Fruit fly (Drosophila melanogaster) whole organism, embryonic: Measurements from ENCODE around the gene CG13810.
A peak's percentile ranks its signal among the peaks of the same experiment; 100 is the strongest.

Experiments used
- Atf-2 ChIP-seq: fragments of 200-800 bp; sonication (Bioruptor generic); optimal IDR thresholded peaks from 2 replicates; lab custom pipeline; 2016; ENCODE audit warnings: missing biosample characterization, missing genetic modification characterization
- Atf6 ChIP-seq: fragments of 200-800 bp; sonication (Bioruptor generic); IDR thresholded peaks from 2 replicates; pipeline ENCODE4 v1.3.6; 2022; ENCODE audit warnings: missing biosample characterization, missing genetic modification characterization
- CG12071 ChIP-seq: fragments of 200-800 bp; sonication (Bioruptor generic); optimal IDR thresholded peaks from 3 replicates; lab custom pipeline; 2018; ENCODE audit warnings: missing biosample characterization, mild to moderate bottlenecking, missing genetic modification characterization
- CG12299 ChIP-seq: fragments of 200-800 bp; sonication (Bioruptor generic); optimal IDR thresholded peaks from 2 replicates; lab custom pipeline; 2018; ENCODE audit warnings: missing biosample characterization, mild to moderate bottlenecking, missing genetic modification characterization
- CG1233 ChIP-seq: fragments of 200-800 bp; sonication (Bioruptor generic); optimal IDR thresholded peaks from 4 replicates; lab custom pipeline; 2018; ENCODE audit warnings: missing biosample characterization, mild to moderate bottlenecking, missing genetic modification characterization
- CG14014 ChIP-seq: fragments of 200-800 bp; sonication (Bioruptor generic); IDR thresholded peaks from 2 replicates; pipeline ENCODE4 v1.3.6; 2022; ENCODE audit warnings: missing biosample characterization, missing genetic modification characterization
- CG15011 ChIP-seq: fragments of 200-800 bp; sonication (Bioruptor generic); optimal IDR thresholded peaks from 3 replicates; lab custom pipeline; 2018; ENCODE audit warnings: missing biosample characterization, mild to moderate bottlenecking, missing genetic modification characterization
- CG15514 ChIP-seq: fragments of 200-800 bp; sonication (Bioruptor generic); optimal IDR thresholded peaks from 3 replicates; lab custom pipeline; 2017; ENCODE audit warnings: missing biosample characterization, missing genetic modification characterization, mild to moderate bottlenecking, moderate library complexity, missing genetic modification reagents
- CG17328 ChIP-seq: fragments of 200-800 bp; sonication (Bioruptor generic); IDR thresholded peaks from 2 replicates; pipeline ENCODE4 v1.3.6; 2022; ENCODE audit warnings: missing biosample characterization, missing genetic modification characterization
- CG31224 ChIP-seq: fragments of 200-800 bp; sonication (Bioruptor generic); IDR thresholded peaks from 2 replicates; pipeline ENCODE4 v1.3.6; 2022; ENCODE audit warnings: missing biosample characterization, missing genetic modification characterization
- CG3726 ChIP-seq: fragments of 200-800 bp; sonication (Bioruptor generic); IDR thresholded peaks from 3 replicates; pipeline ENCODE4, ENCODE4 v1.3.6; 2022; ENCODE audit warnings: missing biosample characterization, missing genetic modification characterization
- CG4820 ChIP-seq: fragments of 200-800 bp; sonication (Bioruptor generic); optimal IDR thresholded peaks from 3 replicates; lab custom pipeline; 2016; ENCODE audit warnings: missing biosample characterization, missing genetic modification characterization
- CG5245 ChIP-seq: fragments of 200-800 bp; sonication (Bioruptor generic); optimal IDR thresholded peaks from 3 replicates; lab custom pipeline; 2016; ENCODE audit warnings: missing biosample characterization, missing genetic modification characterization
- CG6689 ChIP-seq: fragments of 200-800 bp; sonication (Bioruptor generic); IDR thresholded peaks from 2 replicates; pipeline ENCODE4 v1.3.6; 2022; ENCODE audit warnings: missing biosample characterization, missing genetic modification characterization
- CG6765 ChIP-seq: fragments of 200-800 bp; sonication (Bioruptor generic); optimal IDR thresholded peaks from 3 replicates; lab custom pipeline; 2017; ENCODE audit warnings: missing biosample characterization, mild to moderate bottlenecking, missing genetic modification characterization
- CG7839 ChIP-seq: fragments of 200-800 bp; sonication (Bioruptor generic); optimal IDR thresholded peaks from 3 replicates; lab custom pipeline; 2018; ENCODE audit warnings: missing biosample characterization, mild to moderate bottlenecking, missing genetic modification characterization, moderate library complexity
- CG8089 ChIP-seq: fragments of 200-800 bp; sonication (Bioruptor generic); optimal IDR thresholded peaks from 3 replicates; lab custom pipeline; 2016; ENCODE audit warnings: missing biosample characterization, missing genetic modification characterization
- CG9609 ChIP-seq: fragments of 200-800 bp; sonication (Bioruptor generic); optimal IDR thresholded peaks from 3 replicates; lab custom pipeline; 2016; ENCODE audit warnings: missing biosample characterization, missing genetic modification characterization
- Dip3 ChIP-seq: fragments of 200-800 bp; sonication (Bioruptor generic); optimal IDR thresholded peaks from 3 replicates; lab custom pipeline; 2016; ENCODE audit warnings: missing biosample characterization, missing genetic modification characterization
- Dp ChIP-seq: fragments of 200-800 bp; sonication (Bioruptor generic); optimal IDR thresholded peaks from 2 replicates; lab custom pipeline; 2018; ENCODE audit warnings: missing biosample characterization, mild to moderate bottlenecking, missing genetic modification characterization, moderate library complexity
- ERR ChIP-seq: fragments of 200-800 bp; sonication (Bioruptor generic); optimal IDR thresholded peaks from 2 replicates; lab custom pipeline; 2016; ENCODE audit warnings: missing biosample characterization, missing genetic modification characterization
- Fer3 ChIP-seq: fragments of 200-800 bp; sonication (Bioruptor generic); optimal IDR thresholded peaks from 2 replicates; lab custom pipeline; 2018; ENCODE audit warnings: missing biosample characterization, mild to moderate bottlenecking, missing genetic modification characterization, moderate library complexity
- Gsc ChIP-seq: fragments of 200-800 bp; sonication (Bioruptor generic); IDR thresholded peaks from 2 replicates; pipeline ENCODE4 v1.3.6; 2022; ENCODE audit warnings: missing biosample characterization, missing genetic modification characterization
- Hey ChIP-seq: fragments of 200-800 bp; sonication (Bioruptor generic); optimal IDR thresholded peaks from 3 replicates; lab custom pipeline; 2018; ENCODE audit warnings: missing biosample characterization, mild to moderate bottlenecking, missing genetic modification characterization
- Hmr ChIP-seq: fragments of 200-800 bp; sonication (Bioruptor generic); optimal IDR thresholded peaks from 3 replicates; lab custom pipeline; 2017; ENCODE audit warnings: mild to moderate bottlenecking, missing biosample characterization, missing genetic modification reagents, missing genetic modification characterization
- Hmx ChIP-seq: fragments of 200-800 bp; sonication (Bioruptor generic); optimal IDR thresholded peaks from 2 replicates; lab custom pipeline; 2016; ENCODE audit warnings: missing biosample characterization, missing genetic modification characterization
- Max ChIP-seq: fragments of 200-800 bp; sonication (Bioruptor generic); optimal IDR thresholded peaks from 2 replicates; lab custom pipeline; 2016; ENCODE audit warnings: missing biosample characterization, mild to moderate bottlenecking, missing genetic modification characterization
- Med ChIP-seq: fragments of 200-800 bp; sonication (Bioruptor generic); peaks from one replicate; lab custom pipeline; 2016; ENCODE audit warnings: missing biosample characterization, missing genetic modification characterization, mild to moderate bottlenecking, inconsistent platforms, moderate library complexity
- NK7.1 ChIP-seq: fragments of 200-800 bp; sonication (Bioruptor generic); optimal IDR thresholded peaks from 3 replicates; lab custom pipeline; 2016; ENCODE audit warnings: missing biosample characterization, missing genetic modification characterization
- Opbp ChIP-seq: fragments of 200-800 bp; sonication (Bioruptor generic); IDR thresholded peaks from 3 replicates; pipeline ENCODE4 v1.3.6; 2022; ENCODE audit warnings: missing biosample characterization, missing genetic modification characterization; ENCODE audit not compliant: partially characterized antibody
- Optix ChIP-seq: fragments of 200-800 bp; sonication (Bioruptor generic); IDR thresholded peaks from 3 replicates; pipeline ENCODE4 v1.3.6; 2022; ENCODE audit warnings: missing biosample characterization, missing genetic modification characterization
- Pdp1 ChIP-seq, 2 experiments: fragments of 200-800 bp; sonication (Bioruptor generic); optimal IDR thresholded peaks; 3 replicates each; lab custom pipeline; 2016; ENCODE audit warnings: missing biosample characterization in 2 of 2, missing genetic modification characterization in 2 of 2, mild to moderate bottlenecking in 1 of 2, moderate library complexity in 1 of 2
- Poxn ChIP-seq: fragments of 200-800 bp; sonication (Bioruptor generic); IDR thresholded peaks from 2 replicates; pipeline ENCODE4 v1.3.6; 2022; ENCODE audit warnings: missing biosample characterization, missing genetic modification characterization
- Ptx1 ChIP-seq: fragments of 200-800 bp; sonication (Bioruptor generic); IDR thresholded peaks from 2 replicates; pipeline ENCODE4 v1.3.6; 2022; ENCODE audit warnings: missing biosample characterization, missing genetic modification characterization
- Xrp1 ChIP-seq: fragments of 200-800 bp; sonication (Bioruptor generic); IDR thresholded peaks from 2 replicates; pipeline ENCODE4 v1.3.6; 2022; ENCODE audit warnings: missing biosample characterization, missing genetic modification characterization
- aop ChIP-seq: fragments of 200-800 bp; sonication (Bioruptor generic); IDR thresholded peaks from 2 replicates; pipeline ENCODE4 v1.3.6; 2022; ENCODE audit warnings: missing biosample characterization, missing genetic modification characterization
- chif ChIP-seq, 2 experiments: fragments of 200-800 bp; sonication (Bioruptor generic); optimal IDR thresholded peaks; 3 replicates each; lab custom pipeline; 2016; ENCODE audit warnings: missing biosample characterization in 2 of 2, missing genetic modification characterization in 2 of 2
- cwo ChIP-seq: fragments of 200-800 bp; sonication (Bioruptor generic); optimal IDR thresholded peaks from 3 replicates; lab custom pipeline; 2017; ENCODE audit warnings: missing biosample characterization, missing genetic modification characterization, mild to moderate bottlenecking, moderate library complexity, missing genetic modification reagents
- danr ChIP-seq: fragments of 200-800 bp; sonication (Bioruptor generic); IDR thresholded peaks from 2 replicates; pipeline ENCODE4 v1.3.6; 2022; ENCODE audit warnings: missing biosample characterization, missing genetic modification characterization
- dpn ChIP-seq, 2 experiments: fragments of 200-800 bp; sonication (Bioruptor generic); optimal IDR thresholded peaks; 3 replicates each; lab custom pipeline; 2016; ENCODE audit warnings: missing biosample characterization in 2 of 2, missing genetic modification characterization in 2 of 2
- lov ChIP-seq, 2 experiments: fragments of 200-800 bp in 1 of 2; fragments of >200 bp in 1 of 2; sonication (Bioruptor generic) in 1 of 2; IDR thresholded peaks in 1 of 2; optimal IDR thresholded peaks in 1 of 2; 2 replicates in 1 of 2; 3 replicates in 1 of 2; pipeline versions ENCODE4 v1.3.6 to Lab custom; 2017 to 2022; ENCODE audit warnings: missing biosample characterization in 1 of 2, missing genetic modification characterization in 1 of 2
- nau ChIP-seq: fragments of 200-800 bp; sonication (Bioruptor generic); optimal IDR thresholded peaks from 3 replicates; lab custom pipeline; 2017; ENCODE audit warnings: missing biosample characterization, mild to moderate bottlenecking, missing genetic modification characterization, missing genetic modification reagents
- org-1 ChIP-seq: fragments of 200-800 bp; sonication (Bioruptor generic); optimal IDR thresholded peaks from 2 replicates; lab custom pipeline; 2017; ENCODE audit warnings: missing biosample characterization, missing genetic modification characterization
- row ChIP-seq: fragments of 200-800 bp; sonication (Bioruptor generic); IDR thresholded peaks from 3 replicates; pipeline ENCODE4 v1.3.6; 2022; ENCODE audit warnings: missing biosample characterization, missing genetic modification characterization
- sqz ChIP-seq: fragments of 200-800 bp; sonication (Bioruptor generic); optimal IDR thresholded peaks from 3 replicates; lab custom pipeline; 2018; ENCODE audit warnings: missing biosample characterization, mild to moderate bottlenecking, missing genetic modification characterization
- tio ChIP-seq: fragments of 200-800 bp; sonication (Bioruptor generic); optimal IDR thresholded peaks from 2 replicates; lab custom pipeline; 2017; ENCODE audit warnings: missing biosample characterization, missing genetic modification characterization, inconsistent platforms
- tup ChIP-seq: fragments of 200-800 bp; sonication (Bioruptor generic); optimal IDR thresholded peaks from 2 replicates; lab custom pipeline; 2016; ENCODE audit warnings: missing biosample characterization, mild to moderate bottlenecking, missing genetic modification characterization, moderate library complexity
- vfl ChIP-seq: fragments of 200-800 bp; sonication (Bioruptor generic); optimal IDR thresholded peaks from 2 replicates; lab custom pipeline; 2016; ENCODE audit warnings: missing biosample characterization, missing genetic modification characterization
- wor ChIP-seq: fragments of 200-800 bp; sonication (Bioruptor generic); IDR thresholded peaks from 2 replicates; pipeline ENCODE4 v1.3.6; 2022; ENCODE audit warnings: missing biosample characterization, missing genetic modification characterization
- zf30C ChIP-seq: fragments of 200-800 bp; sonication (Bioruptor generic); optimal IDR thresholded peaks from 3 replicates; lab custom pipeline; 2018; ENCODE audit warnings: missing biosample characterization, mild to moderate bottlenecking, missing genetic modification characterization

Gene CG13810

DNA sequence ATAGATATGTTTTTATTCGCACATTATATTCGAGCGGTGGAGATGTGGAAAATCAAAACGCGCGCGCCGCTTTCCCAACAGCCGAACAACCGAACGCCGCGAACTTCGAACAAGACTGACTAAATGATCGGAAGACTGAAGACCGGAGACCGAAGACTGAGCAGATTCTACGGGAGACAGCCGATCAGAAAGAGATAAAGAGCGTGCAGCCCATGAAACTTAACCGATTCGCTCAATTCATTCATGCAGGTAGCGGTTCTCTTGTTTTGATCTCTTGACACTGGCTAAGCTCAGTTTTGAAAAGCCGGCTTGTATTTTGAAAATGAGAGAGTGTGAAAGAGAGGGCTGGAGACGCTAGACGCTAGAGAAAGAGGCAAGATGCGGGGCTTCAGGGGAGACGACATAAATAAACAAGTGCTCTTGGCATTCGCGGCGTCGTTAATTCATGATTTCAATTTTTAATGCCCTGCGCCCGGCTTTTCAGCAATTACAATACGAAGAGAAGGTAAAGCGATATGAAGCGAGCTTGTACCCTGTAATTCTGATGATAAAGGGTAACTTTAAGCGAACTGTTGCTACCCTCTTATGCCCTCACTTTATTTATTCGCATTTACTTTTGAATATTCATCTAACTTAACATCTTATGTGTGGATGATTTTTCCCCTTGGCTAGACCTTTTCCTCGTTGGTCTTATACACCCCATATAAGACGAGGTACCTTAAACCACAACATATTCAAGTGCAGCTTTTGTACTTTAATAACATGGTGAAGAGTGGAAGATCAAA, 34.0 kb upstream of the CG13810 start, which contains the start of gene zormin (continued):
- TF ChIP-seq Gsc (GFP tag; lab: Robert Waterston, UW) (no peak), CG7839 (tag; lab: Kevin White, UChicago) (peak; percentile 38), Poxn (no peak), CG14014 (no peak), wor (GFP tag; lab: Robert Waterston, UW) (no peak), CG3726 (GFP tag; lab: Robert Waterston, UW) (no peak), CG1233 (GFP tag; lab: Kevin White, UChicago) (no peak), Hey (tag; lab: Kevin White, UChicago) (no peak), sqz (GFP tag; lab: Kevin White, UChicago) (no peak), CG6765 (GFP tag; lab: Kevin White, UChicago) (no peak), vfl (GFP tag; lab: Kevin White, UChicago) (no peak), Opbp (GFP tag; lab: Robert Waterston, UW) (no peak), NK7.1 (no peak), CG12071 (GFP tag; lab: Kevin White, UChicago) (no peak), CG4820 (peak; percentile 38), row (GFP tag; lab: Robert Waterston, UW) (peak; percentile 53; the same call in 2 of the 3 replicates), Optix (GFP tag; lab: Robert Waterston, UW) (no peak), CG6689 (GFP tag; lab: Robert Waterston, UW) (peak; percentile 47), Hmr (GFP tag; lab: Kevin White, UChicago) (no peak), aop (no peak), CG31224 (no peak), Dip3 (GFP tag; lab: Kevin White, UChicago) (no peak), Med (GFP tag; lab: Kevin White, UChicago) (peak; percentile 89), CG9609 (GFP tag; lab: Kevin White, UChicago) (no peak), Xrp1 (GFP tag; lab: Robert Waterston, UW) (peak; percentile 36; the same call in 1 of the 2 replicates), ERR (GFP tag; lab: Kevin White, UChicago) (no peak), CG5245 (no peak), org-1 (GFP tag; lab: Kevin White, UChicago) (no peak), Fer3 (tag; lab: Kevin White, UChicago) (no peak), tio (GFP tag; lab: Kevin White, UChicago) (no peak), Ptx1 (GFP tag; lab: Robert Waterston, UW) (peak; percentile 60; the same call in 1 of the 2 replicates), Hmx (no peak), CG15514 (GFP tag; lab: Kevin White, UChicago) (no peak), lov (optimal IDR thresholded peaks at IDR 0.05; lab: Kevin White, UChicago) (no peak), lov (GFP tag; IDR thresholded peaks at IDR 0.05; lab: Robert Waterston, UW) (no peak), CG17328 (GFP tag; lab: Robert Waterston, UW) (no peak), Atf6 (GFP tag; lab: Robert Waterston, UW) (no peak), Dp (GFP tag; lab: Kevin White, UChicago) (peak; percentile 20), chif (GFP tag; optimal IDR thresholded peaks at IDR 0.05; lab: Kevin White, UChicago) (no peak), dpn (GFP tag; optimal IDR thresholded peaks at IDR 0.05; lab: Kevin White, UChicago) (no peak), Pdp1 (GFP tag; optimal IDR thresholded peaks at IDR 0.05; lab: Kevin White, UChicago) (peak; percentile 22 to 26), danr (no peak), CG8089 (GFP tag; lab: Kevin White, UChicago) (no peak), CG15011 (no peak), Atf-2 (GFP tag; lab: Kevin White, UChicago) (no peak), nau (no peak), cwo (no peak), CG12299 (tag; lab: Kevin White, UChicago) (no peak), Max (no peak), tup (GFP tag; lab: Kevin White, UChicago) (no peak), zf30C (GFP tag; lab: Kevin White, UChicago) (no peak)
